Worm (Caenorhabditis elegans) whole organism, midembryonic: Measurements from ENCODE around the gene mccc-2.
A peak's percentile ranks its signal among the peaks of the same experiment; 100 is the strongest.

Source experiments
- T22C8.4 ChIP-seq: fragments of 200-800 bp; sonication (Bioruptor generic); IDR thresholded peaks from 2 replicates; pipeline ENCODE4 v1.3.6; 2022; ENCODE audit warnings: missing genetic modification characterization, missing compliant biosample characterization
- cog-1 ChIP-seq: sonication (generic microtip); optimal IDR thresholded peaks from 2 replicates; lab custom pipeline; 2016; ENCODE audit warnings: missing genetic modification characterization, missing compliant biosample characterization
- flt-1 ChIP-seq: fragments of 200-800 bp; sonication (Bioruptor generic); IDR thresholded peaks from 2 replicates; pipeline ENCODE4 v1.3.6; 2022; ENCODE audit warnings: missing genetic modification characterization, missing compliant biosample characterization
- klf-2 ChIP-seq: fragments of 200-800 bp; sonication (Bioruptor generic); conservative IDR thresholded peaks from 2 replicates; pipeline ENCODE4 v1.3.6; 2022; ENCODE audit warnings: missing genetic modification reagents, missing genetic modification characterization, missing compliant biosample characterization
- med-1 ChIP-seq: sonication (generic microtip); optimal IDR thresholded peaks from 2 replicates; lab custom pipeline; 2017; ENCODE audit warnings: missing genetic modification characterization, mild to moderate bottlenecking, missing compliant biosample characterization, antibody characterized with exemption, missing genetic modification reagents; ENCODE audit not compliant: insufficient read depth
- ref-1 ChIP-seq: fragments of 200-800 bp; sonication (Bioruptor generic); conservative IDR thresholded peaks from 2 replicates; pipeline ENCODE4 v1.3.6; 2022; ENCODE audit warnings: missing genetic modification reagents, missing genetic modification characterization, missing compliant biosample characterization
- tab-1 ChIP-seq: fragments of 200-800 bp; sonication (Bioruptor generic); IDR thresholded peaks from 2 replicates; pipeline ENCODE4 v1.3.6; 2022; ENCODE audit warnings: missing genetic modification characterization, missing compliant biosample characterization
- ztf-23 ChIP-seq: fragments of 200-800 bp; sonication (Bioruptor generic); IDR thresholded peaks from 2 replicates; pipeline ENCODE4 v1.3.6; 2022; ENCODE audit warnings: missing genetic modification reagents, missing genetic modification characterization, missing compliant biosample characterization
- ztf-29 ChIP-seq: fragments of 200-800 bp; sonication (Bioruptor generic); IDR thresholded peaks from 2 replicates; pipeline ENCODE4 v1.3.6; 2022; ENCODE audit warnings: missing genetic modification reagents, missing genetic modification characterization, missing compliant biosample characterization

The mccc-2 gene

DNA sequence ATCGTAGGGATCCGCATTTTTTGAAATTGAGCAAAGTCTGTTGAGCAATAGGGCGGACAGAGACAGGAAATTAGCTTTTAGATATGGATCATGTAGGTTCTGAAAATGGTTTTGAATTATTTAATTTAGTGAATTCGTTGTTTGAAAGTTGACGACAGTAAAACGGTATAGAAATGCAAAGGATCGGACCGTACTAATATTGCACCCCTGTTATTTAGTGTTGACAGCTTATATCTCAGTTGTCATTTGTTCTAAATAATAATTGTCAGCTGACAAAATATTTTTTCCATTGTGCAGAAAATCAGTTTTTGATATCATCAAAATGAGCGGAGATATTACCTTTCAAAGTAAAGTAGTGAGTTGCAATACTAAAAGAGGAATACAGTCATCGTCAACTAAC, 17.8 kb downstream of the mccc-2 start, which contains the start of gene lin-12:
Gene lin-12, minus strand, starts transcription at position 101 of the 400 bp plus-strand sequence.
- TF ChIP-seq ztf-29 (no peak), med-1 (GFP tag; lab: Kevin White, UChicago) (no peak), T22C8.4 (GFP tag; lab: Robert Waterston, UW) (no peak), flt-1 (no peak), tab-1 (GFP tag; lab: Robert Waterston, UW) (no peak), ztf-23 (GFP tag; lab: Robert Waterston, UW) (no peak), ref-1 (GFP tag; lab: Robert Waterston, UW) (no peak), klf-2 (GFP tag; lab: Robert Waterston, UW) (no peak), cog-1 (tag; lab: Kevin White, UChicago) (no peak)

DNA sequence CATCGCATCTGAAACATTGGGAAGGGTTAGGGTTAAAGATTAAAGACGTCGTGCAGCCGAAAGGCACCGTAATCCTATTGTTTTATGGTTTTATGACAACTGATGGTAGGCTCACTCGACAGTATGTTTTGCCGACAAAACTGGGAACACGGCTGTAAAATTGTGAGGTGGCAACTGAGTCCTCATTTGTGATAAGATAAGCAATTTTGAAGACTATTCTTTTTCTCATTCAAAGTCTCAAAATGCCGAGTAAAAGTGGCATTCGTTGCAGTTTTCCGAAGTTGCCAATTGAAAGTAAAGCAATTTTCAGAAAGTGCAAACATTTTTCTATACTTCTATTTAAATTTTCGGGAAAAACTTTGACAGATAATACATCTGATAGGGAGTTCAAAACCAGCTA, 19.5 kb downstream of the mccc-2 start:
- TF ChIP-seq T22C8.4 (GFP tag; lab: Robert Waterston, UW) (no peak), ztf-23 (GFP tag; lab: Robert Waterston, UW) (no peak), ref-1 (GFP tag; lab: Robert Waterston, UW) (no peak), tab-1 (GFP tag; lab: Robert Waterston, UW) (no peak), ztf-29 (no peak), klf-2 (GFP tag; lab: Robert Waterston, UW) (no peak), med-1 (GFP tag; lab: Kevin White, UChicago) (no peak), cog-1 (tag; lab: Kevin White, UChicago) (no peak)

ce11 chrIII:9060267-9060666, 28.9 kb downstream of the mccc-2 start:
- no peak for TF ChIP-seq ztf-29
- no peak for TF ChIP-seq ztf-23 (GFP tag; lab: Robert Waterston, UW)
- no peak for TF ChIP-seq med-1 (GFP tag; lab: Kevin White, UChicago)
- TF ChIP-seq T22C8.4 (GFP tag; lab: Robert Waterston, UW), result no peak
- TF ChIP-seq klf-2 (GFP tag; lab: Robert Waterston, UW), result no peak
- TF ChIP-seq ref-1 (GFP tag; lab: Robert Waterston, UW), result no peak
- no peak for TF ChIP-seq cog-1 (tag; lab: Kevin White, UChicago)
- no peak for TF ChIP-seq flt-1
- TF ChIP-seq tab-1 (GFP tag; lab: Robert Waterston, UW), result no peak

DNA sequence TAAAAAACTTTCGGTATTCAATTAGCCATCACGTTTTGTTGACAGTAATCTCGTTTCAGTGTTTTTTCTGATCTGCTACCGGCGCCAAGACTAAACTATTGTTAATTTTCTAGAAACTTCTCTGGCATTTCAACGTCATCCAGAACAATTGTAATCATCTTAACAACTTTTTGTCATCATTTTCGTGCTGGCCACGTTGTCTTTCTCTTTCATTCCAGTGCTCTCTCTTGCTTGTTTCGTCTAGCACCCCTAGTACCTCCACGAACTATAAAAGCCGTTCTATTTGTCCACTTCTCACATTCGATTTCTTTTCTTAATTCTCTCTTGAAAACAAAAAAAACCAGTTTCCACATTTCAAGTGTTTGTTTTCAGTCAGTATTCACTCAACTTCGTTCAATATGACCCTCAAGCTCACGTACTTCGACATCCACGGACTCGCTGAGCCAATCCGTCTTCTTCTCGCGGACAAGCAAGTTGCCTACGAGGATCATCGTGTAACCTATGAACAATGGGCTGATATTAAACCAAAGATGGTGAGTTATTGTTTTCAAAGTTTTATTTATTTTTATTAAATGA, 30.1 kb downstream of the mccc-2 start, which contains the start of gene gst-1:
Gene gst-1, plus strand, starts transcription at position 373 of the 576 bp plus-strand sequence.
- TF ChIP-seq klf-2 (GFP tag; lab: Robert Waterston, UW) (no peak), ref-1 (GFP tag; lab: Robert Waterston, UW) (no peak), tab-1 (GFP tag; lab: Robert Waterston, UW) (no peak), flt-1 (no peak), cog-1 (tag; lab: Kevin White, UChicago) (no peak), ztf-23 (GFP tag; lab: Robert Waterston, UW) (no peak), T22C8.4 (GFP tag; lab: Robert Waterston, UW) (no peak), ztf-29 (no peak), med-1 (GFP tag; lab: Kevin White, UChicago) (no peak)

DNA sequence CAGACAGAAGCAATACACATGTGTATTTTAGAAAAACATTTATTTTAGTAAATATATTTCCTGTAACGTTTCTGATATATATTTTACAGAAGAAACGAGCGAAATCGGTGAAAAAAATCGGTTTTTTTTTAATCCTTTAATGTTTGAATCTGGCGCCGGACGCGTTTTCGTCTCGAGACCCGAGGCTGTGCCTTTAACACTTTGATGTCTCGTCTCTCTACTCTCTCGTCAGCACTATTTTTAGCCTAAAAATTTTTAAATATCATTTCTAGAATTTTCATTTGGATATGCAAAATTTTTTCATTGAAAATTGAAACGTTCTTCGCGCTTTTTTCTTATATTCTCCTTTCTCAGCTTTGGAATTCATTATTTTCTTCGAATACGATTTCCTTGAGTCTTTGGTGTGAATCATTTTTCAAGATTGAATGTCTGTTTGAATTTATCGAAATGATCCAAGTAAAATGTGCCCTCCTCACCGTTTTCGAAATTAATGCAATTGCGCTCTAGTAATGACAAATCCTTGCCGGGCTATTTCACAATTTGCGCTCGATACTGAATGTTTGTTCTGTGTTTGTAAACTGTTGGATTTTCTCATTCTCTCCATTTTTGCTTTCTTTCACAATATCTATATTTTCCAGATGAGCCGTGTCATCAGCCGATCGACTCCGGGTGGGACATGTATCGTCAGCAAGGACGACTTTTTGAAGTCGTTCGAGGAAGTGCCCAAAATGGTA, 34.6 kb downstream of the mccc-2 start, which contains the start of gene cls-2:
Gene cls-2, plus strand, starts transcription at position 635 of the 734 bp plus-strand sequence.
- TF ChIP-seq ztf-23 (GFP tag; lab: Robert Waterston, UW) (no peak), med-1 (GFP tag; lab: Kevin White, UChicago) (no peak), ztf-29 (no peak), klf-2 (GFP tag; lab: Robert Waterston, UW) (no peak), flt-1 (no peak), tab-1 (GFP tag; lab: Robert Waterston, UW) (no peak), ref-1 (GFP tag; lab: Robert Waterston, UW) (no peak), cog-1 (tag; lab: Kevin White, UChicago) (no peak), T22C8.4 (GFP tag; lab: Robert Waterston, UW) (no peak)

DNA sequence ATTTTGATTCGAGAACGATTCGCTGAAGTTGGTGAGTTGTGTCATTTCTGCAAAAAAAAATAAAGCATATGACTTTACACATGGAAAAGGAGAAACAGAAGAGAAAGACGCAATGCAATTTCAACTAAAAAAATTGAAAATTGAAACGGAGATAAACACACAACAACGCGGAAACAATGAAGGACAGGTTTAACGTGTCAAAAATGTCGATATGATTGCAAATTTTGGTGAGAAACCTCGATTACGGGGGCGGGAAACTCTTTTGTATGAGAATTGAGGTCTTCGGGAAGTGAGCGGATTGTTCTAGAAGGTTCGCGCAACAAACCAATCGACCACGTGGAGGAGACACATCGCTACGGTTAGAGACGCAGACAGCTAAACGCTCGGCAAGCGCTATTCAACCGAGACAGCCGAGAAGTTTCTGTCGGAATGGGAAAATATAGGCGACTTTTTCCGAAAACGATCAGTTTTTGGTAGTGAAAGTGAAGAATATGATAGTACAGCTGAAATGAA, 35.4 kb downstream of the mccc-2 start, which contains the start of gene R107.5:
Gene R107.5, minus strand, starts transcription at position 51 of the 513 bp plus-strand sequence.
- TF ChIP-seq ztf-29 (no peak), ref-1 (GFP tag; lab: Robert Waterston, UW) (no peak), flt-1 (peak; percentile 78), ztf-23 (GFP tag; lab: Robert Waterston, UW) (peak; percentile 81), cog-1 (tag; lab: Kevin White, UChicago) (no peak), T22C8.4 (GFP tag; lab: Robert Waterston, UW) (peak; percentile 52; the same call in 1 of the 2 replicates), klf-2 (GFP tag; lab: Robert Waterston, UW) (no peak), med-1 (GFP tag; lab: Kevin White, UChicago) (no peak), tab-1 (GFP tag; lab: Robert Waterston, UW) (no peak)

DNA sequence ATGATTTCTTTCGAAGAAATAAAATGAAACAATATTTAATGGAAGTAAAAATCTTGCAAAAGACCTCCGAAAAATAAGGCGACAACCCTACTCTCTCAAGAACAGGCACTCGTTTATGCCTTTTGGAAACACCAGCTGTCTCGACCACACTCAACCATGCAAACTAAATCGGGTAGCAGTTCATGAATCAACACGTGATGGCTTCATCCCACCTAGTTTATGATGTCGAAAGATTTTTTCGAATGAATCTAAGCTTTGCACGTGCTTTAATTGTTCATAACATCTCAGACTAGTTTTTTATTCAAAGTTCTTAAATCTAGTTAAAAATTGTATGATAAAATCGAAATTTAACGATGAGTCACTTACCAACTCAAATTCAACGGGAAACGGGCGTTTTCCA, 35.9 kb downstream of the mccc-2 start:
- TF ChIP-seq ztf-29 (no peak), tab-1 (GFP tag; lab: Robert Waterston, UW) (no peak), flt-1 (no peak), ref-1 (GFP tag; lab: Robert Waterston, UW) (no peak), ztf-23 (GFP tag; lab: Robert Waterston, UW) (no peak), cog-1 (tag; lab: Kevin White, UChicago) (no peak), klf-2 (GFP tag; lab: Robert Waterston, UW) (no peak), med-1 (GFP tag; lab: Kevin White, UChicago) (no peak), T22C8.4 (GFP tag; lab: Robert Waterston, UW) (no peak)

DNA sequence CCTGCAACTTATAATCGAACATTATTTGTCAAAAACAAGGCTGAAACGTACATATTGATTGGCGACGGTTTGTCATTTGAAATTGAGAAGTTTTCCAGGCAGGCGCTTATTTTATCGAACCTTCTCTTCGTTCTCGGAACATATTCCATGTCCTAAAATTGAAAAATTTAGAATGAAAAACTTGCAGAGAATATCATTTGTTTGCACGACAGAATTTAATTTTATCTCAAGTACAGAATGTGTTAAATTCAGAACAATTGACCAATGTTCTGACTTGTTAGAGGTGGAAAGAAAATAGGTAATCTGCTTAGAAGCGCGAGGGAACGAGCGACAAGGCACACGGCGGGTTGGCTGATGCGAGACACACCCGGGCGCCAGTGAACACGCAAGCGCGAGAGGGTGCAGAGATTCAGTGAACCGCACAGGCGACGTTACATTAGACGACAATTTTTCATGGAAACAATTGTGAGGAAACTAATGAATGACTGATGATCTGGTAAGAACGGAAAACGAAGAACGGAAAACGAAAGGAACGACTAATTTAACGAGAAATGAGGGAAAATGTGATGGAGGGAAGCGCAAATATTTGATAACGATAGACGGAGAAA, 36.7 kb downstream of the mccc-2 start:
- TF ChIP-seq ztf-29 (0 out of 2 replicates have a peak, but pooled peaks have one; percentile 18), klf-2 (GFP tag; lab: Robert Waterston, UW) (peak; percentile 38; the same call in 1 of the 2 replicates), ref-1 (GFP tag; lab: Robert Waterston, UW) (no peak), med-1 (GFP tag; lab: Kevin White, UChicago) (no peak), cog-1 (tag; lab: Kevin White, UChicago) (no peak), tab-1 (GFP tag; lab: Robert Waterston, UW) (no peak)
